Worm (Caenorhabditis elegans) whole organism, mixed stage, embryonic: ENCODE data around the gene rfc-4.

Source experiments
- M03D4.4 ChIP-seq: sonication (generic microtip); optimal IDR thresholded peaks from 2 replicates; lab custom pipeline; 2017; ENCODE audit warnings: mild to moderate bottlenecking, missing genetic modification characterization, missing compliant biosample characterization
- bed-3 ChIP-seq: fragments of 200-800 bp; sonication (Bioruptor generic); optimal IDR thresholded peaks from 3 replicates; lab custom pipeline; 2018; ENCODE audit warnings: mild to moderate bottlenecking, missing genetic modification characterization, moderate library complexity, missing compliant biosample characterization
- blmp-1 ChIP-seq: fragments of 150-350 bp; optimal IDR thresholded peaks from 2 replicates; lab custom pipeline; 2014; ENCODE audit warnings: missing biosample characterization, missing genetic modification characterization
- ceh-39 ChIP-seq: fragments of 150-350 bp; optimal IDR thresholded peaks from 2 replicates; lab custom pipeline; 2014; ENCODE audit warnings: missing biosample characterization, missing genetic modification characterization
- ceh-43 ChIP-seq: fragments of 200-800 bp; sonication (Bioruptor generic); optimal IDR thresholded peaks from 2 replicates; lab custom pipeline; 2018; ENCODE audit warnings: mild to moderate bottlenecking, missing genetic modification characterization, moderate library complexity, missing compliant biosample characterization
- ceh-83 ChIP-seq: fragments of 200-800 bp; sonication (Bioruptor generic); optimal IDR thresholded peaks from 2 replicates; lab custom pipeline; 2018; ENCODE audit warnings: mild to moderate bottlenecking, missing genetic modification characterization, missing compliant biosample characterization
- ces-1 ChIP-seq: fragments of 150-350 bp; optimal IDR thresholded peaks from 2 replicates; lab custom pipeline; 2014; ENCODE audit warnings: missing biosample characterization, missing genetic modification reagents, missing genetic modification characterization
- cnd-1 ChIP-seq: fragments of 200-800 bp; sonication (Bioruptor generic); optimal IDR thresholded peaks from 2 replicates; lab custom pipeline; 2018; ENCODE audit warnings: mild to moderate bottlenecking, missing genetic modification characterization, missing compliant biosample characterization
- drap-1 ChIP-seq: fragments of 200-800 bp; sonication (Bioruptor generic); optimal IDR thresholded peaks from 3 replicates; lab custom pipeline; 2018; ENCODE audit warnings: mild to moderate bottlenecking, missing genetic modification characterization, missing compliant biosample characterization
- elt-1 ChIP-seq: sonication (generic microtip); optimal IDR thresholded peaks from 2 replicates; lab custom pipeline; 2017; ENCODE audit warnings: missing genetic modification characterization, mild to moderate bottlenecking, missing compliant biosample characterization, antibody characterized with exemption, moderate library complexity, borderline replicate concordance; ENCODE audit not compliant: insufficient read depth
- flh-1 ChIP-seq: fragments of 200-800 bp; sonication (Bioruptor generic); optimal IDR thresholded peaks from 2 replicates; lab custom pipeline; 2018; ENCODE audit warnings: mild to moderate bottlenecking, missing genetic modification characterization, moderate library complexity, missing compliant biosample characterization
- ham-2 ChIP-seq: fragments of 200-800 bp; sonication (Bioruptor generic); optimal IDR thresholded peaks from 2 replicates; lab custom pipeline; 2018; ENCODE audit warnings: mild to moderate bottlenecking, missing genetic modification characterization, missing compliant biosample characterization
- hlh-1 ChIP-seq: fragments of 150-350 bp; optimal IDR thresholded peaks from 2 replicates; lab custom pipeline; 2014; ENCODE audit warnings: missing biosample characterization, missing genetic modification reagents, missing genetic modification characterization
- lin-13 ChIP-seq: fragments of 150-350 bp; optimal IDR thresholded peaks from 2 replicates; lab custom pipeline; 2014; ENCODE audit warnings: missing biosample characterization, missing genetic modification characterization
- lsy-2 ChIP-seq: fragments of 150-350 bp; optimal IDR thresholded peaks from 2 replicates; lab custom pipeline; 2014; ENCODE audit warnings: missing biosample characterization, missing genetic modification characterization
- mab-5 ChIP-seq: fragments of 150-350 bp; optimal IDR thresholded peaks from 2 replicates; lab custom pipeline; 2014; ENCODE audit warnings: missing biosample characterization, missing genetic modification characterization
- mep-1 ChIP-seq: fragments of 150-350 bp; optimal IDR thresholded peaks from 2 replicates; lab custom pipeline; 2017; ENCODE audit warnings: missing biosample characterization, missing genetic modification reagents, missing genetic modification characterization, inconsistent platforms
- nhr-12 ChIP-seq: fragments of 150-350 bp; optimal IDR thresholded peaks from 2 replicates; lab custom pipeline; 2014; ENCODE audit warnings: missing biosample characterization, missing genetic modification characterization
- nhr-28 ChIP-seq: fragments of 150-350 bp; optimal IDR thresholded peaks from 2 replicates; lab custom pipeline; 2014; ENCODE audit warnings: missing biosample characterization, missing genetic modification characterization
- nhr-76 ChIP-seq: sonication (generic microtip); optimal IDR thresholded peaks from 2 replicates; lab custom pipeline; 2017; ENCODE audit warnings: missing biosample characterization, missing genetic modification characterization
- pha-4 ChIP-seq: fragments of 150-350 bp; optimal IDR thresholded peaks from 2 replicates; lab custom pipeline; 2018; ENCODE audit warnings: missing biosample characterization, missing genetic modification reagents, missing genetic modification characterization
- sem-2 ChIP-seq: fragments of 200-800 bp; sonication (Bioruptor generic); optimal IDR thresholded peaks from 2 replicates; lab custom pipeline; 2018; ENCODE audit warnings: mild to moderate bottlenecking, missing genetic modification characterization, missing compliant biosample characterization
- snpc-4 ChIP-seq: fragments of 150-350 bp; optimal IDR thresholded peaks from 2 replicates; lab custom pipeline; 2014; ENCODE audit warnings: missing biosample characterization, missing genetic modification characterization
- sptf-1 ChIP-seq: sonication (generic microtip); optimal IDR thresholded peaks from 2 replicates; lab custom pipeline; 2017; ENCODE audit warnings: mild to moderate bottlenecking, missing genetic modification characterization, moderate library complexity, missing compliant biosample characterization
- tbx-8 ChIP-seq: fragments of 200-800 bp; sonication (Bioruptor generic); optimal IDR thresholded peaks from 2 replicates; lab custom pipeline; 2018; ENCODE audit warnings: mild to moderate bottlenecking, missing genetic modification characterization, moderate library complexity, missing compliant biosample characterization
- unc-120 ChIP-seq: sonication (generic microtip); optimal IDR thresholded peaks from 2 replicates; lab custom pipeline; 2017; ENCODE audit warnings: missing genetic modification characterization, missing compliant biosample characterization; ENCODE audit not compliant: poor library complexity, severe bottlenecking
- unc-39 ChIP-seq: fragments of 150-350 bp; optimal IDR thresholded peaks from 2 replicates; lab custom pipeline; 2014; ENCODE audit warnings: missing biosample characterization, missing genetic modification characterization
- unc-62 ChIP-seq: fragments of 150-350 bp; optimal IDR thresholded peaks from 2 replicates; lab custom pipeline; 2014; ENCODE audit warnings: missing biosample characterization, missing genetic modification reagents, missing genetic modification characterization
- zip-8 ChIP-seq: fragments of 150-350 bp; optimal IDR thresholded peaks from 2 replicates; lab custom pipeline; 2014; ENCODE audit warnings: missing biosample characterization, missing genetic modification characterization

Gene rfc-4

ce11 chrIII:6989900-6990299 is 17.8 kb downstream of the rfc-4 start, which contains the start of gene prk-1:
Gene prk-1 (plus strand): TSS chrIII:6990168.
- no peak for TF ChIP-seq sem-2 (GFP tag; lab: Kevin White, UChicago)
- no peak for TF ChIP-seq M03D4.4 (tag; lab: Kevin White, UChicago)
- no peak for TF ChIP-seq sptf-1 (tag; lab: Kevin White, UChicago)
- no peak for TF ChIP-seq zip-8
- no peak for TF ChIP-seq drap-1 (GFP tag; lab: Kevin White, UChicago)
- no peak for TF ChIP-seq unc-39 (tag; lab: Kevin White, UChicago)
- no peak for TF ChIP-seq mab-5 (tag; lab: Kevin White, UChicago)
- no peak for TF ChIP-seq unc-62 (GFP tag; lab: Kevin White, UChicago)
- TF ChIP-seq cnd-1 (tag; lab: Kevin White, UChicago): no peak
- no peak for TF ChIP-seq hlh-1 (tag; lab: Kevin White, UChicago)
- TF ChIP-seq nhr-28 (tag; lab: Kevin White, UChicago): no peak
- no peak for TF ChIP-seq ceh-43 (GFP tag; lab: Kevin White, UChicago)
- no peak for TF ChIP-seq ces-1 (GFP tag; lab: Kevin White, UChicago)
- no peak for TF ChIP-seq lin-13 (tag; lab: Kevin White, UChicago)

ce11 chrIII:6991465-6991864 is 19.4 kb downstream of the rfc-4 start:
- TF ChIP-seq ceh-39 (no peak), unc-39 (tag; lab: Kevin White, UChicago) (no peak), lsy-2 (no peak), nhr-12 (tag; lab: Kevin White, UChicago) (no peak), tbx-8 (GFP tag; lab: Kevin White, UChicago) (no peak), mep-1 (no peak), unc-120 (tag; lab: Kevin White, UChicago) (no peak), flh-1 (GFP tag; lab: Kevin White, UChicago) (no peak), pha-4 (tag; lab: Kevin White, UChicago) (no peak), bed-3 (GFP tag; lab: Kevin White, UChicago) (no peak), lin-13 (tag; lab: Kevin White, UChicago) (no peak), mab-5 (tag; lab: Kevin White, UChicago) (no peak), ceh-83 (no peak), nhr-76 (tag; lab: Kevin White, UChicago) (no peak)

- TF ChIP-seq blmp-1: no peak
- TF ChIP-seq ceh-43 (GFP tag; lab: Kevin White, UChicago): no peak
- no peak for TF ChIP-seq lin-13 (tag; lab: Kevin White, UChicago)
- TF ChIP-seq unc-120 (tag; lab: Kevin White, UChicago): no peak
- TF ChIP-seq flh-1 (GFP tag; lab: Kevin White, UChicago): no peak
These were observed 20.4 kb downstream of the rfc-4 start for ce11 chrIII:6992496-6992895.

- TF ChIP-seq tbx-8 (GFP tag; lab: Kevin White, UChicago) (no peak), nhr-12 (tag; lab: Kevin White, UChicago) (no peak), cnd-1 (tag; lab: Kevin White, UChicago) (no peak), ham-2 (no peak), bed-3 (GFP tag; lab: Kevin White, UChicago) (no peak), elt-1 (tag; lab: Kevin White, UChicago) (no peak), M03D4.4 (tag; lab: Kevin White, UChicago) (no peak), ces-1 (GFP tag; lab: Kevin White, UChicago) (no peak), mab-5 (tag; lab: Kevin White, UChicago) (no peak), drap-1 (GFP tag; lab: Kevin White, UChicago) (no peak), pha-4 (tag; lab: Kevin White, UChicago) (no peak), ceh-83 (no peak), unc-39 (tag; lab: Kevin White, UChicago) (no peak), sem-2 (GFP tag; lab: Kevin White, UChicago) (no peak)
These were observed 21.1 kb downstream of the rfc-4 start for ce11 chrIII:6993179-6993578.

- TF ChIP-seq sem-2 (GFP tag; lab: Kevin White, UChicago): no peak
- no peak for TF ChIP-seq snpc-4 (tag; lab: Kevin White, UChicago)
- no peak for TF ChIP-seq nhr-28 (tag; lab: Kevin White, UChicago)
- TF ChIP-seq flh-1 (GFP tag; lab: Kevin White, UChicago): no peak
- no peak for TF ChIP-seq unc-39 (tag; lab: Kevin White, UChicago)
- no peak for TF ChIP-seq elt-1 (tag; lab: Kevin White, UChicago)
- TF ChIP-seq, all 35 proteins: peak for 0
These were observed 30.1 kb downstream of the rfc-4 start for ce11 chrIII:7002143-7002542.
